Worm (Caenorhabditis elegans) whole organism, mixed stage, embryonic: ENCODE data around the gene F52H2.15.

ENCODE experiments used
- M03D4.4 ChIP-seq: sonication (generic microtip); optimal IDR thresholded peaks from 2 replicates; lab custom pipeline; 2017; ENCODE audit warnings: mild to moderate bottlenecking, missing genetic modification characterization, missing compliant biosample characterization
- bed-3 ChIP-seq: fragments of 200-800 bp; sonication (Bioruptor generic); optimal IDR thresholded peaks from 3 replicates; lab custom pipeline; 2018; ENCODE audit warnings: mild to moderate bottlenecking, missing genetic modification characterization, moderate library complexity, missing compliant biosample characterization
- blmp-1 ChIP-seq: fragments of 150-350 bp; optimal IDR thresholded peaks from 2 replicates; lab custom pipeline; 2014; ENCODE audit warnings: missing biosample characterization, missing genetic modification characterization
- ceh-43 ChIP-seq: fragments of 200-800 bp; sonication (Bioruptor generic); optimal IDR thresholded peaks from 2 replicates; lab custom pipeline; 2018; ENCODE audit warnings: mild to moderate bottlenecking, missing genetic modification characterization, moderate library complexity, missing compliant biosample characterization
- ces-1 ChIP-seq: fragments of 150-350 bp; optimal IDR thresholded peaks from 2 replicates; lab custom pipeline; 2014; ENCODE audit warnings: missing biosample characterization, missing genetic modification reagents, missing genetic modification characterization
- cnd-1 ChIP-seq: fragments of 200-800 bp; sonication (Bioruptor generic); optimal IDR thresholded peaks from 2 replicates; lab custom pipeline; 2018; ENCODE audit warnings: mild to moderate bottlenecking, missing genetic modification characterization, missing compliant biosample characterization
- drap-1 ChIP-seq: fragments of 200-800 bp; sonication (Bioruptor generic); optimal IDR thresholded peaks from 3 replicates; lab custom pipeline; 2018; ENCODE audit warnings: mild to moderate bottlenecking, missing genetic modification characterization, missing compliant biosample characterization
- elt-1 ChIP-seq: sonication (generic microtip); optimal IDR thresholded peaks from 2 replicates; lab custom pipeline; 2017; ENCODE audit warnings: missing genetic modification characterization, mild to moderate bottlenecking, missing compliant biosample characterization, antibody characterized with exemption, moderate library complexity, borderline replicate concordance; ENCODE audit not compliant: insufficient read depth
- elt-3 ChIP-seq: fragments of 150-350 bp; optimal IDR thresholded peaks from 2 replicates; lab custom pipeline; 2014; ENCODE audit warnings: missing biosample characterization, missing genetic modification characterization
- flh-1 ChIP-seq: fragments of 200-800 bp; sonication (Bioruptor generic); optimal IDR thresholded peaks from 2 replicates; lab custom pipeline; 2018; ENCODE audit warnings: mild to moderate bottlenecking, missing genetic modification characterization, moderate library complexity, missing compliant biosample characterization
- ham-2 ChIP-seq: fragments of 200-800 bp; sonication (Bioruptor generic); optimal IDR thresholded peaks from 2 replicates; lab custom pipeline; 2018; ENCODE audit warnings: mild to moderate bottlenecking, missing genetic modification characterization, missing compliant biosample characterization
- lin-13 ChIP-seq: fragments of 150-350 bp; optimal IDR thresholded peaks from 2 replicates; lab custom pipeline; 2014; ENCODE audit warnings: missing biosample characterization, missing genetic modification characterization
- lin-32 ChIP-seq: fragments of 200-800 bp; sonication (Bioruptor generic); optimal IDR thresholded peaks from 2 replicates; lab custom pipeline; 2018; ENCODE audit warnings: mild to moderate bottlenecking, missing genetic modification characterization, missing compliant biosample characterization
- lsy-2 ChIP-seq: fragments of 150-350 bp; optimal IDR thresholded peaks from 2 replicates; lab custom pipeline; 2014; ENCODE audit warnings: missing biosample characterization, missing genetic modification characterization
- mep-1 ChIP-seq: fragments of 150-350 bp; optimal IDR thresholded peaks from 2 replicates; lab custom pipeline; 2017; ENCODE audit warnings: missing biosample characterization, missing genetic modification reagents, missing genetic modification characterization, inconsistent platforms
- mls-2 ChIP-seq: sonication (generic microtip); optimal IDR thresholded peaks from 2 replicates; lab custom pipeline; 2016; ENCODE audit warnings: mild to moderate bottlenecking, missing genetic modification characterization, moderate library complexity, missing compliant biosample characterization
- nhr-12 ChIP-seq: fragments of 150-350 bp; optimal IDR thresholded peaks from 2 replicates; lab custom pipeline; 2014; ENCODE audit warnings: missing biosample characterization, missing genetic modification characterization
- nhr-2 ChIP-seq: fragments of 150-350 bp; optimal IDR thresholded peaks from 2 replicates; lab custom pipeline; 2014; ENCODE audit warnings: missing biosample characterization, missing genetic modification characterization
- nhr-237 ChIP-seq: fragments of 150-350 bp; optimal IDR thresholded peaks from 2 replicates; lab custom pipeline; 2014; ENCODE audit warnings: missing biosample characterization, missing genetic modification characterization
- nhr-28 ChIP-seq: fragments of 150-350 bp; optimal IDR thresholded peaks from 2 replicates; lab custom pipeline; 2014; ENCODE audit warnings: missing biosample characterization, missing genetic modification characterization
- pha-4 ChIP-seq: fragments of 150-350 bp; optimal IDR thresholded peaks from 2 replicates; lab custom pipeline; 2018; ENCODE audit warnings: missing biosample characterization, missing genetic modification reagents, missing genetic modification characterization
- sem-2 ChIP-seq: fragments of 200-800 bp; sonication (Bioruptor generic); optimal IDR thresholded peaks from 2 replicates; lab custom pipeline; 2018; ENCODE audit warnings: mild to moderate bottlenecking, missing genetic modification characterization, missing compliant biosample characterization
- snpc-4 ChIP-seq: fragments of 150-350 bp; optimal IDR thresholded peaks from 2 replicates; lab custom pipeline; 2014; ENCODE audit warnings: missing biosample characterization, missing genetic modification characterization
- sptf-1 ChIP-seq: sonication (generic microtip); optimal IDR thresholded peaks from 2 replicates; lab custom pipeline; 2017; ENCODE audit warnings: mild to moderate bottlenecking, missing genetic modification characterization, moderate library complexity, missing compliant biosample characterization
- tbx-8 ChIP-seq: fragments of 200-800 bp; sonication (Bioruptor generic); optimal IDR thresholded peaks from 2 replicates; lab custom pipeline; 2018; ENCODE audit warnings: mild to moderate bottlenecking, missing genetic modification characterization, moderate library complexity, missing compliant biosample characterization
- unc-39 ChIP-seq: fragments of 150-350 bp; optimal IDR thresholded peaks from 2 replicates; lab custom pipeline; 2014; ENCODE audit warnings: missing biosample characterization, missing genetic modification characterization
- unc-62 ChIP-seq: fragments of 150-350 bp; optimal IDR thresholded peaks from 2 replicates; lab custom pipeline; 2014; ENCODE audit warnings: missing biosample characterization, missing genetic modification reagents, missing genetic modification characterization
- zip-8 ChIP-seq: fragments of 150-350 bp; optimal IDR thresholded peaks from 2 replicates; lab custom pipeline; 2014; ENCODE audit warnings: missing biosample characterization, missing genetic modification characterization
- ztf-11 ChIP-seq: fragments of 150-350 bp; optimal IDR thresholded peaks from 2 replicates; lab custom pipeline; 2014; ENCODE audit warnings: missing biosample characterization, missing genetic modification characterization

F52H2.15 gene

DNA sequence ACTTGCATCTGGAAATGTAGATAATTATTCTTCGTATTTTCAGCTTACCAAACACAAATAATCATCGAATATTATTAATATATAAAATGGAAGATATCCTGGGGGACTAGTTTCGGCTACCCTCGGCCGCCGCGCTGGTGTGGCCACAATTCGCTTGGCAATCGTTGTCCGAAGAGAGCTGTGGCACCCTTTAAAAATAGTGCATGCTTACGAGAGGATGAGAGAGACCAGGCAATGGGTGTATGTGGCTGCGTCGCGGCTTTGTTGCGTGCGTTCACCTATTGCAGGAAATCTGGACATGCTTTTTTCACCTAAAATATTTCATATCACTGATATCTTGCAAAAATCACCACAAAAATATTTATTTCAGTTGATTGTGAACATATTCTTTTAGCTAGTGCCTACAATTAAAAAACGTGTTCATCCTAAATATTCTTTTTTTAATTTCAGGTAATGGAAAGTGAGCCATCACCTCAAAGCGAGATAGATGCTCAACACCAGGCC lies 7.5 kb downstream of the F52H2.15 start, which contains the start of the genes ccd-5 and F52H2.1:
Gene ccd-5, minus strand, starts transcription at position 8 of the 504 bp plus-strand sequence.
Gene F52H2.1, plus strand, starts transcription at position 454 of the 504 bp plus-strand sequence.
- TF ChIP-seq unc-62 (GFP tag; lab: Kevin White, UChicago), result no peak
- TF ChIP-seq lsy-2, result no peak
- TF ChIP-seq lin-13 (tag; lab: Kevin White, UChicago), result no peak
- no peak for TF ChIP-seq pha-4
- TF ChIP-seq, all 35 proteins: peak for 0

DNA sequence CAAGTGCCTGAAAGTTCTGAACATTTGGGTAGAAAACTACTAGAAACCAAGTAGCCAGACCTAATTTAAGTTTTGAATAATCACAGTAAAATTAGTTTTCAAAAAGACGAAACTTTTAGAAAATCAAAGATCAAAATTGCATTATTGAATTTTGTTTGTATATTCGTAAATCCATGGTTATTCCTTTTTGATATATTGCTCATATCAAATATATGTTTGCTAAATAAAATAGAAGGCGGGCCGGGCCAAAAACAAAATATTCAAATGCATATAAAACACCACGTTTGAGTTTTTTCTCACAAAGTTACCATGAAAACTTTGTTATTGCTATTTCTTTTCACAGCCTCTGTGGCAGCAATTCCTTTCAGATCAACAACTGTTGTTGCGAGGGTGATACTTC lies 12.3 kb downstream of the F52H2.15 start, which contains the start of gene ttr-42:
Gene ttr-42, plus strand, starts transcription at position 301 of the 400 bp plus-strand sequence.
- TF ChIP-seq sptf-1 (tag; lab: Kevin White, UChicago) (no peak), mep-1 (tag; lab: Kevin White, UChicago) (no peak), blmp-1 (tag; lab: Kevin White, UChicago) (no peak), drap-1 (GFP tag; lab: Kevin White, UChicago) (no peak), nhr-237 (no peak), lin-32 (no peak), nhr-28 (tag; lab: Kevin White, UChicago) (no peak), bed-3 (GFP tag; lab: Kevin White, UChicago) (no peak), pha-4 (no peak), elt-3 (no peak), tbx-8 (GFP tag; lab: Kevin White, UChicago) (no peak), ces-1 (GFP tag; lab: Kevin White, UChicago) (no peak), sem-2 (no peak), zip-8 (tag; lab: Kevin White, UChicago) (no peak), nhr-12 (tag; lab: Kevin White, UChicago) (no peak), snpc-4 (no peak)

DNA sequence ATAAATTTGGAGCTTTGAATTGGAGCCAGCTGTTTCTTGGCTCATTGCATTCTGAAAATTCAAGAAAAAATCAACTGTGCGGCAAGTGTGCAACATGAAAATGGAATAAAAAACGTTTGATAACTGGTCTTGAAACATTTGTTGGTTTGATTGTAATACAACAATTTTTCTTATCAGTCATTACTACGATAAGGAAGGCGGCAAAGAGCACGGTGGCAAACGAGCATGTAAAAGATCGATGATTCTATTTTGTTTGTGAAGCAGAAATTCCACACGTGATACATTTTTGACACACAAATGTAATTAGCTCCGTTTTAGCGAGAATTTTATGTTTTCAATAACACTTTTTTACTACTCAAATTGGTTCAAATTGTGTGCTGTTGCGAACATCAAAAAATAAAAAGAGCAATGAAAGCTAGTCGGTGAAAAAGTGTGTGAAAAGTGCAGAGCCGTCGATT lies 15.4 kb downstream of the F52H2.15 start, which contains the start of gene H01M10.1:
Gene H01M10.1, minus strand, starts transcription at position 51 of the 458 bp plus-strand sequence.
- TF ChIP-seq ces-1 (GFP tag; lab: Kevin White, UChicago), result no peak
- no peak for TF ChIP-seq ceh-43 (GFP tag; lab: Kevin White, UChicago)
- no peak for TF ChIP-seq nhr-237
- TF ChIP-seq lin-32, result no peak
- no peak for TF ChIP-seq mls-2
- no peak for TF ChIP-seq drap-1 (GFP tag; lab: Kevin White, UChicago)
- no peak for TF ChIP-seq nhr-12 (tag; lab: Kevin White, UChicago)
- TF ChIP-seq flh-1 (GFP tag; lab: Kevin White, UChicago), result no peak
- TF ChIP-seq ham-2 (GFP tag; lab: Kevin White, UChicago), result no peak

DNA sequence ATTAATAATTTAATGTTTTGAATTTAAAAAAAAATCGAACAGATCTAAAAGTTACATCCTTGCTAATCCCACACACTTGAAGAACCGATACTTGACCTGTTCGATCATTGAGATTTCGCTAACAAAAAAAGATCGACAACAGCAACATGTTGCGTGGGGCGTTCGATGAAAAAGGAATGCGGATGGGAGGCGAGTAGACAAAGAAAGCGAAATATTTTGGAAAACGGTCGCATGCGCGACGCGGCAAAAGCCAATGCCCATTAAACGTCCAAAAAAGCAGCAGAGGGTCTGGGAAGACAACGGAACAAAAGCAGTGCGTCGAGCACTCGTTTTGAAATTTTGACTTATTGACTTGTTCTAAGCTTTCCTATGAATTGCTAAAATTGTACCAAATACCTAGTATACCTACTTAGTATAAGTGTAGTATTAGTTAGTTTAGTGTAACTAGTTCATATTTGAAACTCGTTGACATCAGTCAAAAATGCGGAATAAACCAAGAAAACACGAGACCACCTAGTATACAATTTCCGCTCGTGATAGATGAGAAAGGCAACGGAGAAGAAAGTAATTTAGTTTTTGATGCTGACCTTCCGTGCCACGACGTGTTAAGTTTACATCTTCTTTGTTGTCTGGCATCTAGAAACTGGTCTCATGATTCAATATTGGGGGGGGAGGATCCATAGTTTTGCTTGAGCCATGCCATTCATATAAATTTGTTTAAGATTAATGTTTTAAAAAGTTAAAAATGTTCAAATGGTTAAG lies 16.9 kb downstream of the F52H2.15 start:
- no peak for TF ChIP-seq snpc-4
- TF ChIP-seq unc-62 (GFP tag; lab: Kevin White, UChicago), result no peak
- no peak for TF ChIP-seq nhr-12 (tag; lab: Kevin White, UChicago)
- TF ChIP-seq nhr-28 (tag; lab: Kevin White, UChicago), result no peak
- TF ChIP-seq drap-1 (GFP tag; lab: Kevin White, UChicago), result no peak
- no peak for TF ChIP-seq mls-2
- no peak for TF ChIP-seq unc-39
- no peak for TF ChIP-seq ces-1 (GFP tag; lab: Kevin White, UChicago)
- TF ChIP-seq cnd-1 (tag; lab: Kevin White, UChicago), result no peak
- no peak for TF ChIP-seq elt-3
- TF ChIP-seq lin-32, result no peak
- no peak for TF ChIP-seq ham-2 (GFP tag; lab: Kevin White, UChicago)
- no peak for TF ChIP-seq blmp-1 (tag; lab: Kevin White, UChicago)
- TF ChIP-seq nhr-237, result no peak

DNA sequence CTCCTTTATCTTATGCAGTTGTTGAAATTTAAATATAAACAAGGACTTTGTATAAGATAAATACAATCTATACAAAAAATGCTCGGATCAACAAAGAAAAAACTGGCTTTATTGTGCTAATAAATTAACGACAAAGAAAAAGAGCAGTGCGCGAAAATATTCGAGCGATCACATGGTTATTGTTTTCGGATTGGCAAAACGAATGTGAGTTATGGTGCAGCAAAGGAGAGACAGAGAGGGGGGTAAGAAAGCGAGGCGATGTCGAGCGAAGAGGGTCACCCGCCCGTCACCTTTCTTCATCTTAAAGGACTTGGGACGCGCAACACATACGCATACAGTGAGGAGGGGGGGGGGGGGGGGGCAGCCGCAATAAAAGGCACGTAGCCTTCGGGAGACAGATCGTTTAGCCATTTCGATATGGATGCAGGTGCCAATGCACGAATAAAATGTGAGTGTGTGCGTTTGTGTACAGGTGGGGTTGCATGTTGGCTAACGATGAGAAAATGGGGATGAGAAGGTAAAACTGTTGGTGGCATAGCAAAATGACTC lies 18.1 kb downstream of the F52H2.15 start:
- TF ChIP-seq ham-2 (GFP tag; lab: Kevin White, UChicago) (peak; percentile 96), ztf-11 (tag; lab: Kevin White, UChicago) (no peak), nhr-2 (tag; lab: Kevin White, UChicago) (peak; percentile 61), lsy-2 (no peak), mls-2 (peak; percentile 71), cnd-1 (tag; lab: Kevin White, UChicago) (peak; percentile 49), pha-4 (no peak), sptf-1 (tag; lab: Kevin White, UChicago) (peak; percentile 59), elt-1 (tag; lab: Kevin White, UChicago) (no peak), M03D4.4 (tag; lab: Kevin White, UChicago) (peak; percentile 4), bed-3 (GFP tag; lab: Kevin White, UChicago) (no peak)
- TF ChIP-seq, all 35 proteins: peak for 6
